Worm (Caenorhabditis elegans): ENCODE data around the gene Y54G2A.15.

DNA sequence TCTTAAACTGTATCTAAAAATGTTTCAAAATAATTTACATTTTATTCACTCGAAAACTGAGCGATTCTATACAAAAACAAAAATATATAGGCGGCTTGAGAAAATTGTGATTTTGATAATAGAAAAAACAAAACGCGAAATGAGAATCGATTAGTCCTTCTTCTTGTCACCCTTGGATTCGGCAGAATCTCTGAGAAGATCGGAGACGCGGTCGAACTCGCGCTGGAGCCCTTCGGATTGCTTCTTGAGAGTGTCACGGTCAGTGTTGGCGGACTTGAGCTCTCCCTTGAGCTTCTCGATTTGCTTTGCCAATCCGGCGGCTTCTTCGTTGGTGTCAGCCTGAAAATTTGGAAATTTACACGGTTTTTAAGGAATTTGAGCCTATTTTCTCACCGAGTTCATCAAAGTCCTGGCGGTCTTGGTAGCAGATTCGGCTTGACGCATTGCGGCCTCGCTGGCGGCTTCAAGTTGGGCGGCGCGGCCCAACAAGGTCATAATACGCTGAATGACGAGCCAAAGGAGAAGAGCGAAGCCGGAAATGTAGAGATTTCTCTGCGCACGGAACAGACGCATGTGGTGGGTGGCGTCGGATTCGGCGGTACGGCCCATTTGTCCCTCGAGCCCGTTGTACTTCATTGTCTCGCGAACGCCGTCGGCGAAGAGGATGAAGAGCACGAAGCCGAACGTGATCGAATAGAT, 47.9 kb upstream of the Y54G2A.15 start:
- TF ChIP-seq ceh-18 (tag; optimal IDR thresholded peaks at IDR 0.05) = no peak
- TF ChIP-seq ets-4 (tag; optimal IDR thresholded peaks at IDR 0.05) = no peak
- TF ChIP-seq pat-9 (tag; optimal IDR thresholded peaks at IDR 0.05) = no peak
- no peak for TF ChIP-seq unc-42 (tag; optimal IDR thresholded peaks at IDR 0.05)

Measured in whole organism, late embryonic.